Worm (Caenorhabditis elegans) whole organism, L3 larva: Measurements from ENCODE around the gene sra-10.

Experiments
- aly-2 ChIP-seq: fragments of 150-350 bp; optimal IDR thresholded peaks from 2 replicates; lab custom pipeline; 2014; ENCODE audit warnings: missing biosample characterization, missing genetic modification characterization
- ama-1 ChIP-seq: fragments of 150-350 bp; optimal IDR thresholded peaks from 2 replicates; lab custom pipeline; 2018
- ceh-9 ChIP-seq: sonication (generic microtip); optimal IDR thresholded peaks from 2 replicates; lab custom pipeline; 2018; ENCODE audit warnings: missing biosample characterization, missing genetic modification characterization
- elt-2 ChIP-seq: sonication (generic microtip); optimal IDR thresholded peaks from 2 replicates; lab custom pipeline; 2016; ENCODE audit warnings: missing genetic modification reagents, mild to moderate bottlenecking, missing genetic modification characterization, missing compliant biosample characterization
- elt-3 ChIP-seq, 3 experiments: fragments of 150-350 bp in 1 of 3; sonication (generic microtip) in 2 of 3; optimal IDR thresholded peaks; 2 replicates in 2 of 3; 4 replicates in 1 of 3; lab custom pipeline; 2014 to 2017; ENCODE audit warnings: missing biosample characterization in 3 of 3, missing genetic modification characterization in 3 of 3
- jun-1 ChIP-seq: fragments of 150-350 bp; optimal IDR thresholded peaks from 2 replicates; lab custom pipeline; 2014; ENCODE audit warnings: missing biosample characterization, missing genetic modification reagents, missing genetic modification characterization
- lin-39 ChIP-seq: fragments of 150-350 bp; optimal IDR thresholded peaks from 2 replicates; lab custom pipeline; 2018; ENCODE audit warnings: missing biosample characterization, missing genetic modification reagents, missing genetic modification characterization
- mdl-1 ChIP-seq: fragments of 150-350 bp; optimal IDR thresholded peaks from 2 replicates; lab custom pipeline; 2014; ENCODE audit warnings: missing biosample characterization, missing genetic modification characterization
- nhr-12 ChIP-seq: fragments of 150-350 bp; optimal IDR thresholded peaks from 2 replicates; lab custom pipeline; 2014; ENCODE audit warnings: missing biosample characterization, missing genetic modification characterization
- nhr-28 ChIP-seq: fragments of 150-350 bp; optimal IDR thresholded peaks from 2 replicates; lab custom pipeline; 2014; ENCODE audit warnings: missing biosample characterization, missing genetic modification characterization
- nhr-77 ChIP-seq: fragments of 150-350 bp; optimal IDR thresholded peaks from 2 replicates; lab custom pipeline; 2014; ENCODE audit warnings: missing biosample characterization, missing genetic modification characterization
- unc-62 ChIP-seq: fragments of 150-350 bp; sonication (generic microtip); optimal IDR thresholded peaks from 4 replicates; lab custom pipeline; 2014; ENCODE audit warnings: missing biosample characterization, missing genetic modification reagents, missing genetic modification characterization
- ztf-4 ChIP-seq: fragments of 150-350 bp; optimal IDR thresholded peaks from 2 replicates; lab custom pipeline; 2014; ENCODE audit warnings: missing biosample characterization, missing genetic modification characterization

- no peak for TF ChIP-seq mdl-1 (tag; lab: Kevin White, UChicago)
- TF ChIP-seq ztf-4 (tag; lab: Kevin White, UChicago), result no peak
- no peak for TF ChIP-seq lin-39 (tag; lab: Kevin White, UChicago)
- no peak for TF ChIP-seq ceh-9 (tag; lab: Kevin White, UChicago)
- TF ChIP-seq nhr-77 (tag; lab: Kevin White, UChicago), result no peak
- no peak for TF ChIP-seq aly-2 (tag; lab: Kevin White, UChicago)
- no peak for TF ChIP-seq nhr-12 (tag; lab: Kevin White, UChicago)
- TF ChIP-seq jun-1 (tag; lab: Kevin White, UChicago), result no peak
- TF ChIP-seq elt-2 (tag; lab: Kevin White, UChicago), result no peak
- TF ChIP-seq ama-1 (lab: Kevin White, UChicago), result no peak
- no peak for TF ChIP-seq unc-62
- no peak for TF ChIP-seq nhr-28 (tag; lab: Kevin White, UChicago)
- TF ChIP-seq elt-3 (tag; optimal IDR thresholded peaks at IDR 0.05; lab: Kevin White, UChicago), result no peak
These were observed 10.5 kb downstream of the sra-10 start, which contains the start of gene egg-3 for ce11 chrII:10884396-10884795.
